Worm (Caenorhabditis elegans): ENCODE data around the gene C27C12.4.

C27C12.4 gene

DNA sequence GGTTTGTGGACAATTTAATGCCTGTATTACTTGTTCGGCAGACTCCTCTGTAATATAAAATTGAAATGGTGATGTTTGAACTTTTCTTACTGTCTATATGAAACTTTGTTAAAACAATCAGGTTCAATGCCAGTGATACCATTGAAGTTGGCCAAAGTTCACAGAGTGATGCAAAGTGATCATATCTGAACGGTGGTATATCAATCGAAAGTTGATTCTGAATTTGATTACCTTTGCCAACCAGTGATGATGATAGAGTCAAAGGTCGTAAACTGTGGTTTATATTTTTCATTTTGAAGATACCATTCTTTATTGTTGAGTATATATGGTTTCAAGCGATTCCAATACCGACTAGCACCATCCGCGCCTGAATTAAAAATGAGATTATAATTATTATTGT lies 49.5 kb downstream of the C27C12.4 start:
- no peak for TF ChIP-seq ham-2 (GFP tag; optimal IDR thresholded peaks at IDR 0.05)
- TF ChIP-seq mab-5 (tag; optimal IDR thresholded peaks at IDR 0.05), result no peak
- TF ChIP-seq elt-3 (tag; optimal IDR thresholded peaks at IDR 0.05), result no peak
- no peak for TF ChIP-seq cnd-1 (tag; optimal IDR thresholded peaks at IDR 0.05)
- TF ChIP-seq tbx-8 (GFP tag; optimal IDR thresholded peaks at IDR 0.05), result no peak
- TF ChIP-seq drap-1 (GFP tag; optimal IDR thresholded peaks at IDR 0.05), result no peak
- TF ChIP-seq nhr-76 (tag; optimal IDR thresholded peaks at IDR 0.05), result no peak
- TF ChIP-seq ceh-83 (GFP tag; optimal IDR thresholded peaks at IDR 0.05), result no peak
- TF ChIP-seq mls-2 (tag; optimal IDR thresholded peaks at IDR 0.05), result no peak
- no peak for TF ChIP-seq snpc-4 (tag; optimal IDR thresholded peaks at IDR 0.05)
- TF ChIP-seq lsy-2 (tag; optimal IDR thresholded peaks at IDR 0.05), result no peak
- no peak for TF ChIP-seq nhr-2 (tag; optimal IDR thresholded peaks at IDR 0.05)
- no peak for TF ChIP-seq ceh-39 (tag; optimal IDR thresholded peaks at IDR 0.05)
- no peak for TF ChIP-seq unc-39 (tag; optimal IDR thresholded peaks at IDR 0.05)
- TF ChIP-seq unc-62 (GFP tag; optimal IDR thresholded peaks at IDR 0.05), result no peak

DNA sequence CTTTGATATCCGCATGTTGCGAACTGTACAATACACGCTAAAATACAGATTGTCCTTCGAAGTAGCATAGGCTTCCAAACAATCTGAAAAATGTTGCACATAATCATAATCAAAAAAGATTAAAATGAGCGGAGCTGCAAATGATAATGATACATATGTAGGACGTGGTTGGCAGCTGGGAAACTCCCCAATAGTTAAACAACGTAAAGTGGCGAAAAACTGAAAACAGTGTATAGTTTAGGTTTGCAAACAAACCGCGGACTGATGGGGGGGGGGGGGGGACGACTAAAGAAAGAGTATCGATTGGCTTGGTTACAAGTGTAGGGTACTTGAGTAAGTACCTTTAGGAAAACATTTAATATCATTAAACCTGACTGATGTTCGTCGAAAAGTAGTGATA lies 51.3 kb downstream of the C27C12.4 start, which contains the start of gene hex-5:
TSS of gene hex-5 (minus strand) at position 101 of the 400 bp plus-strand sequence.
- TF ChIP-seq tbx-8 (GFP tag; optimal IDR thresholded peaks at IDR 0.05), result no peak
- TF ChIP-seq sem-2 (GFP tag; optimal IDR thresholded peaks at IDR 0.05), result no peak
- TF ChIP-seq unc-39 (tag; optimal IDR thresholded peaks at IDR 0.05), result no peak
- TF ChIP-seq nhr-2 (tag; optimal IDR thresholded peaks at IDR 0.05), result no peak
- TF ChIP-seq nhr-76 (tag; optimal IDR thresholded peaks at IDR 0.05), result no peak
- TF ChIP-seq hlh-1 (tag; optimal IDR thresholded peaks at IDR 0.05), result no peak
- TF ChIP-seq elt-3 (tag; optimal IDR thresholded peaks at IDR 0.05), result no peak
- TF ChIP-seq mls-2 (tag; optimal IDR thresholded peaks at IDR 0.05), result no peak
